Worm (Caenorhabditis elegans): ENCODE results near the gene F38B6.7.

The F38B6.7 gene

ce11 chrX:6745515-6745914, 47.3 kb upstream of the F38B6.7 start (continued):
- TF ChIP-seq irx-1 (tag; optimal IDR thresholded peaks at IDR 0.05) (no peak), dsc-1 (tag; optimal IDR thresholded peaks at IDR 0.05) (peak; percentile 75), hlh-17 (GFP tag; optimal IDR thresholded peaks at IDR 0.05; ENCODE audit: borderline replicate concordance) (no peak), elt-2 (tag; optimal IDR thresholded peaks at IDR 0.05) (no peak), tlp-1 (tag; optimal IDR thresholded peaks at IDR 0.05) (no peak), lin-35 (GFP tag; optimal IDR thresholded peaks at IDR 0.05) (no peak), elt-3 (tag; optimal IDR thresholded peaks at IDR 0.05) (peak in 1 of 6 experiments; percentile 7)

ce11 chrX:6744978-6745377, 46.8 kb upstream of the F38B6.7 start:
- no peak for TF ChIP-seq C04F5.9 (tag; optimal IDR thresholded peaks at IDR 0.05)
- TF ChIP-seq mep-1 (tag; optimal IDR thresholded peaks at IDR 0.05): peak; percentile 20
- TF ChIP-seq fkh-8 (tag; optimal IDR thresholded peaks at IDR 0.05): peak; percentile 7
- peak; percentile 82 for TF ChIP-seq fkh-10 (GFP tag; optimal IDR thresholded peaks at IDR 0.05)
- peak in 1 of 2 experiments; percentile 73 for TF ChIP-seq mdl-1 (tag; optimal IDR thresholded peaks at IDR 0.05)
- no peak for TF ChIP-seq snu-23 (GFP tag; optimal IDR thresholded peaks at IDR 0.05)
- TF ChIP-seq hlh-4 (tag; optimal IDR thresholded peaks at IDR 0.05): no peak
- no peak for TF ChIP-seq alr-1 (tag; optimal IDR thresholded peaks at IDR 0.05; ENCODE audit: borderline replicate concordance)
- TF ChIP-seq swsn-7 (tag; optimal IDR thresholded peaks at IDR 0.05): peak; percentile 19
- peak in 1 of 3 experiments; percentile 27 for TF ChIP-seq ceh-82 (tag; optimal IDR thresholded peaks at IDR 0.05)
- TF ChIP-seq hpl-2 (GFP tag; optimal IDR thresholded peaks at IDR 0.05): no peak
- no peak for TF ChIP-seq blmp-1 (tag; optimal IDR thresholded peaks at IDR 0.05)
- TF ChIP-seq lin-14 (GFP tag; optimal IDR thresholded peaks at IDR 0.05): peak; percentile 85
- TF ChIP-seq unc-86 (tag; optimal IDR thresholded peaks at IDR 0.05): peak; percentile 33
- TF ChIP-seq lin-35 (GFP tag; optimal IDR thresholded peaks at IDR 0.05): no peak
- no peak for TF ChIP-seq xbp-1 (tag; optimal IDR thresholded peaks at IDR 0.05)
- 0 out of 2 replicates have a peak, but pooled peaks have one; percentile 41 for TF ChIP-seq mab-9 (GFP tag; IDR thresholded peaks at IDR 0.05)
- TF ChIP-seq nhr-77 (tag; optimal IDR thresholded peaks at IDR 0.05): no peak
- TF ChIP-seq elt-3 (tag; optimal IDR thresholded peaks at IDR 0.05): no peak
- TF ChIP-seq egl-13 (tag; optimal IDR thresholded peaks at IDR 0.05): peak; percentile 31
- no peak for TF ChIP-seq dsc-1 (tag; optimal IDR thresholded peaks at IDR 0.05)
- no peak for TF ChIP-seq pax-3 (tag; optimal IDR thresholded peaks at IDR 0.05)
- peak; percentile 7 for TF ChIP-seq rnt-1 (tag; optimal IDR thresholded peaks at IDR 0.05)
- no peak for TF ChIP-seq mef-2 (tag; optimal IDR thresholded peaks at IDR 0.05)
- TF ChIP-seq C34B4.2 (tag; optimal IDR thresholded peaks at IDR 0.05): no peak
- TF ChIP-seq nhr-20 (tag; optimal IDR thresholded peaks at IDR 0.05): no peak
- no peak for TF ChIP-seq ceh-8 (GFP tag; optimal IDR thresholded peaks at IDR 0.05)

- TF ChIP-seq ces-1 (GFP tag; optimal IDR thresholded peaks at IDR 0.05) (no peak), C16A3.4 (tag; optimal IDR thresholded peaks at IDR 0.05) (peak; percentile 36), snu-23 (GFP tag; optimal IDR thresholded peaks at IDR 0.05) (no peak), elt-3 (tag; optimal IDR thresholded peaks at IDR 0.05) (peak in 5 of 6 experiments; percentile 64 to 94 (median 75)), nhr-90 (tag; optimal IDR thresholded peaks at IDR 0.05; ENCODE audit: poor library complexity) (peak; percentile 37), ets-5 (GFP tag; IDR thresholded peaks at IDR 0.05) (no peak), pqm-1 (tag; optimal IDR thresholded peaks at IDR 0.05) (peak; percentile 24), lin-35 (GFP tag; optimal IDR thresholded peaks at IDR 0.05) (peak in 1 of 2 experiments; percentile 56), blmp-1 (tag; optimal IDR thresholded peaks at IDR 0.05) (peak; percentile 61), jun-1 (tag; optimal IDR thresholded peaks at IDR 0.05) (no peak), tlp-1 (tag; optimal IDR thresholded peaks at IDR 0.05) (peak; percentile 39), pax-3 (tag; optimal IDR thresholded peaks at IDR 0.05) (no peak), unc-86 (tag; optimal IDR thresholded peaks at IDR 0.05) (no peak), hpl-2 (GFP tag; optimal IDR thresholded peaks at IDR 0.05) (no peak), ceh-88 (GFP tag; IDR thresholded peaks at IDR 0.05) (no peak), efl-1 (optimal IDR thresholded peaks at IDR 0.05) (no peak), efl-1 (GFP tag; optimal IDR thresholded peaks at IDR 0.05 in 1 of 2) (peak in 1 of 2 experiments; percentile 6), nhr-20 (tag; optimal IDR thresholded peaks at IDR 0.05) (peak; percentile 6), elt-2 (tag; optimal IDR thresholded peaks at IDR 0.05) (peak; percentile 62)
Observed at ce11 chrX:6744537-6744936, 46.4 kb upstream of the F38B6.7 start.
